Worm (Caenorhabditis elegans): ENCODE measurements around the gene Y69A2AR.47.
A peak's percentile ranks its signal among the peaks of the same experiment; 100 is the strongest.

- TF ChIP-seq lin-13 (GFP tag; optimal IDR thresholded peaks at IDR 0.05) (no peak), nhr-11 (tag; optimal IDR thresholded peaks at IDR 0.05) (no peak), ceh-82 (tag; optimal IDR thresholded peaks at IDR 0.05) (no peak), dsc-1 (tag; optimal IDR thresholded peaks at IDR 0.05) (no peak), lin-35 (GFP tag; optimal IDR thresholded peaks at IDR 0.05) (peak in 1 of 2 experiments; percentile 35), egl-27 (tag; optimal IDR thresholded peaks at IDR 0.05) (no peak), aly-2 (tag; optimal IDR thresholded peaks at IDR 0.05) (no peak), skn-1 (tag; optimal IDR thresholded peaks at IDR 0.05) (no peak), F16B12.6 (tag; optimal IDR thresholded peaks at IDR 0.05) (no peak), nhr-28 (tag; optimal IDR thresholded peaks at IDR 0.05) (no peak)
Observed at ce11 chrIV:2642054-2642453, 44.5 kb downstream of the Y69A2AR.47 start.

Measured in whole organism, L1 larva.